Worm (Caenorhabditis elegans) whole organism, L4/young adult: ENCODE measurements around the gene mpdu-1.

Experiments
- W03F9.2 ChIP-seq: fragments of 150-350 bp; optimal IDR thresholded peaks from 2 replicates; lab custom pipeline; 2014; ENCODE audit warnings: missing biosample characterization, missing genetic modification characterization
- dao-5 ChIP-seq: sonication (generic microtip); optimal IDR thresholded peaks from 2 replicates; lab custom pipeline; 2016; ENCODE audit warnings: missing genotype, missing genetic modification characterization, moderate library complexity, missing compliant biosample characterization
- him-1 ChIP-seq: sonication (generic microtip); optimal IDR thresholded peaks from 2 replicates; lab custom pipeline; 2016; ENCODE audit warnings: missing genotype, missing genetic modification reagents, missing genetic modification characterization, missing compliant biosample characterization

ce11 chrV:8385879-8386530, 27.0 kb upstream of the mpdu-1 start, which contains the start of gene hsp-17:
- TF ChIP-seq W03F9.2 (tag; lab: Kevin White, UChicago) = no peak
- TF ChIP-seq him-1 (tag; lab: Kevin White, UChicago) = no peak
- no peak for TF ChIP-seq dao-5 (tag; lab: Kevin White, UChicago)
